Worm (Caenorhabditis elegans) whole organism, young adult: Measurements from ENCODE around the gene F55G11.10.

Experiments used
- B0261.1 ChIP-seq: sonication (generic microtip); optimal IDR thresholded peaks from 2 replicates; lab custom pipeline; 2016; ENCODE audit warnings: mild to moderate bottlenecking, missing genetic modification characterization, moderate library complexity, missing compliant biosample characterization
- B0336.3 ChIP-seq: fragments of 200-800 bp; sonication (Bioruptor generic); IDR thresholded peaks from 2 replicates; pipeline ENCODE4 v1.3.6; 2022; ENCODE audit warnings: missing genetic modification characterization, missing compliant biosample characterization
- C06A6.2 ChIP-seq: fragments of 200-800 bp; sonication (Bioruptor generic); conservative IDR thresholded peaks from 2 replicates; pipeline ENCODE4 v1.3.6; 2022; ENCODE audit warnings: missing genetic modification characterization, missing compliant biosample characterization
- C17E4.6 ChIP-seq: fragments of 200-800 bp; sonication (Bioruptor generic); IDR thresholded peaks from 2 replicates; pipeline ENCODE4 v1.3.6; 2022; ENCODE audit warnings: missing genetic modification reagents, missing genetic modification characterization, missing compliant biosample characterization
- D2030.7 ChIP-seq: fragments of 200-800 bp; sonication (Bioruptor generic); IDR thresholded peaks from 2 replicates; pipeline ENCODE4 v1.3.6; 2022; ENCODE audit warnings: missing genetic modification reagents, missing genetic modification characterization, missing compliant biosample characterization
- F23B12.7 ChIP-seq: sonication (generic microtip); optimal IDR thresholded peaks from 2 replicates; lab custom pipeline; 2017; ENCODE audit warnings: missing genetic modification characterization, mild to moderate bottlenecking, missing compliant biosample characterization, antibody characterized with exemption, moderate library complexity; ENCODE audit not compliant: insufficient read depth
- F39B2.1 ChIP-seq: fragments of 200-800 bp; sonication (Bioruptor generic); IDR thresholded peaks from 2 replicates; pipeline ENCODE4 v1.3.6; 2022; ENCODE audit warnings: missing genetic modification reagents, missing genetic modification characterization, missing compliant biosample characterization
- F57C9.4 ChIP-seq: sonication (generic microtip); optimal IDR thresholded peaks from 2 replicates; lab custom pipeline; 2017; ENCODE audit warnings: mild to moderate bottlenecking, missing genetic modification characterization, missing compliant biosample characterization
- T26A5.8 ChIP-seq: sonication (generic microtip); optimal IDR thresholded peaks from 2 replicates; lab custom pipeline; 2016; ENCODE audit warnings: missing genetic modification characterization, missing compliant biosample characterization
- Y56A3A.18 ChIP-seq: fragments of 200-800 bp; sonication (Bioruptor generic); IDR thresholded peaks from 2 replicates; pipeline ENCODE4 v1.3.6; 2022; ENCODE audit warnings: missing genetic modification reagents, missing genetic modification characterization, missing compliant biosample characterization
- aptf-2 ChIP-seq: fragments of 200-800 bp; sonication (Bioruptor generic); conservative IDR thresholded peaks from 2 replicates; pipeline ENCODE4 v1.3.6; 2022; ENCODE audit warnings: missing genetic modification reagents, missing genetic modification characterization, missing compliant biosample characterization
- aptf-3 ChIP-seq: fragments of 200-800 bp; sonication (Bioruptor generic); IDR thresholded peaks from 2 replicates; pipeline ENCODE4 v1.3.6; 2022; ENCODE audit warnings: missing genetic modification characterization, missing compliant biosample characterization
- atf-7 ChIP-seq: sonication (generic microtip); optimal IDR thresholded peaks from 2 replicates; lab custom pipeline; 2017; ENCODE audit warnings: mild to moderate bottlenecking, missing genetic modification characterization, missing compliant biosample characterization
- attf-3 ChIP-seq: fragments of 200-800 bp; sonication (Bioruptor generic); conservative IDR thresholded peaks from 2 replicates; pipeline ENCODE4 v1.3.6; 2022; ENCODE audit warnings: missing genetic modification reagents, missing genetic modification characterization, missing compliant biosample characterization
- bed-1 ChIP-seq: fragments of 200-800 bp; sonication (Bioruptor generic); IDR thresholded peaks from 2 replicates; pipeline ENCODE4 v1.3.6; 2022; ENCODE audit warnings: missing genetic modification reagents, missing genetic modification characterization, missing compliant biosample characterization
- ceh-27 ChIP-seq: fragments of 200-800 bp; sonication (Bioruptor generic); optimal IDR thresholded peaks from 2 replicates; lab custom pipeline; 2018; ENCODE audit warnings: mild to moderate bottlenecking, missing genetic modification characterization, moderate library complexity, missing compliant biosample characterization
- ceh-91 ChIP-seq: fragments of 200-800 bp; sonication (Bioruptor generic); IDR thresholded peaks from 2 replicates; pipeline ENCODE4 v1.3.6; 2022; ENCODE audit warnings: missing genetic modification reagents, missing genetic modification characterization, missing compliant biosample characterization
- dpff-1 ChIP-seq: sonication (generic microtip); optimal IDR thresholded peaks from 2 replicates; lab custom pipeline; 2017; ENCODE audit warnings: mild to moderate bottlenecking, missing genetic modification characterization, missing compliant biosample characterization
- ekl-4 ChIP-seq: fragments of 200-800 bp; sonication (Bioruptor generic); IDR thresholded peaks from 2 replicates; pipeline ENCODE4 v1.3.6; 2022; ENCODE audit warnings: missing genetic modification reagents, missing genetic modification characterization, missing compliant biosample characterization
- gei-17 ChIP-seq: fragments of 200-800 bp; sonication (Bioruptor generic); optimal IDR thresholded peaks from 2 replicates; lab custom pipeline; 2018; ENCODE audit warnings: mild to moderate bottlenecking, missing genetic modification characterization, missing compliant biosample characterization
- hlh-26 ChIP-seq: fragments of 200-800 bp; sonication (Bioruptor generic); conservative IDR thresholded peaks from 2 replicates; pipeline ENCODE4 v1.3.6; 2022; ENCODE audit warnings: missing genetic modification reagents, missing genetic modification characterization, missing compliant biosample characterization
- hrde-1 ChIP-seq: sonication (generic microtip); optimal IDR thresholded peaks from 2 replicates; lab custom pipeline; 2016; ENCODE audit warnings: missing genetic modification characterization, mild to moderate bottlenecking, missing compliant biosample characterization, moderate library complexity, missing genotype, missing genetic modification reagents, borderline replicate concordance
- lag-1 ChIP-seq: fragments of 200-800 bp; sonication (Bioruptor generic); IDR thresholded peaks from 2 replicates; pipeline ENCODE4 v1.3.6; 2022; ENCODE audit warnings: missing genetic modification reagents, missing genetic modification characterization, missing compliant biosample characterization
- let-526 ChIP-seq: fragments of 200-800 bp; sonication (Bioruptor generic); IDR thresholded peaks from 2 replicates; pipeline ENCODE4 v1.3.6; 2022; ENCODE audit warnings: missing genetic modification reagents, missing genetic modification characterization, missing compliant biosample characterization
- lin-40 ChIP-seq: sonication (generic microtip); optimal IDR thresholded peaks from 2 replicates; lab custom pipeline; 2016; ENCODE audit warnings: missing genetic modification characterization, mild to moderate bottlenecking, missing compliant biosample characterization, missing genotype, missing genetic modification reagents
- lin-54 ChIP-seq: fragments of 200-800 bp; sonication (Bioruptor generic); optimal IDR thresholded peaks from 2 replicates; lab custom pipeline; 2018; ENCODE audit warnings: mild to moderate bottlenecking, missing genetic modification characterization, missing compliant biosample characterization
- lir-1 ChIP-seq: fragments of 200-800 bp; sonication (Bioruptor generic); conservative IDR thresholded peaks from 2 replicates; pipeline ENCODE4 v1.3.6; 2022; ENCODE audit warnings: missing genetic modification reagents, missing genetic modification characterization, missing compliant biosample characterization
- madf-10 ChIP-seq: sonication (generic microtip); optimal IDR thresholded peaks from 2 replicates; lab custom pipeline; 2016; ENCODE audit warnings: mild to moderate bottlenecking, missing genetic modification characterization, missing compliant biosample characterization
- madf-6 ChIP-seq: fragments of 200-800 bp; sonication (Bioruptor generic); IDR thresholded peaks from 2 replicates; pipeline ENCODE4 v1.3.6; 2022; ENCODE audit warnings: missing genetic modification reagents, missing genetic modification characterization, missing compliant biosample characterization
- madf-8 ChIP-seq: fragments of 200-800 bp; sonication (Bioruptor generic); conservative IDR thresholded peaks from 2 replicates; pipeline ENCODE4 v1.3.6; 2022; ENCODE audit warnings: missing genetic modification reagents, missing genetic modification characterization, missing compliant biosample characterization
- mcd-1 ChIP-seq: fragments of 200-800 bp; sonication (Bioruptor generic); IDR thresholded peaks from 2 replicates; pipeline ENCODE4 v1.3.6; 2022; ENCODE audit warnings: missing genetic modification reagents, missing genetic modification characterization, missing compliant biosample characterization
- mel-28 ChIP-seq: sonication (generic microtip); optimal IDR thresholded peaks from 2 replicates; lab custom pipeline; 2016; ENCODE audit warnings: borderline replicate concordance, mild to moderate bottlenecking, missing genetic modification characterization, missing compliant biosample characterization
- mes-4 ChIP-seq: sonication (generic microtip); optimal IDR thresholded peaks from 2 replicates; lab custom pipeline; 2016; ENCODE audit warnings: missing genotype, missing genetic modification characterization, missing compliant biosample characterization
- nfyb-1 ChIP-seq: fragments of 200-800 bp; sonication (Bioruptor generic); IDR thresholded peaks from 2 replicates; pipeline ENCODE4 v1.3.6; 2022; ENCODE audit warnings: missing genetic modification reagents, missing genetic modification characterization, missing compliant biosample characterization
- nhr-80 ChIP-seq: sonication (generic microtip); optimal IDR thresholded peaks from 2 replicates; lab custom pipeline; 2016; ENCODE audit warnings: missing genetic modification characterization, missing compliant biosample characterization
- pha-4 ChIP-seq: fragments of 150-350 bp; sonication (generic microtip); optimal IDR thresholded peaks from 2 replicates; lab custom pipeline; 2014; ENCODE audit warnings: missing biosample characterization, missing genetic modification reagents, missing genetic modification characterization
- tbx-9 ChIP-seq: sonication (generic microtip); optimal IDR thresholded peaks from 2 replicates; lab custom pipeline; 2016; ENCODE audit warnings: borderline replicate concordance, missing genetic modification characterization, inconsistent platforms, missing compliant biosample characterization
- tlf-1 ChIP-seq: fragments of 200-800 bp; sonication (Bioruptor generic); optimal IDR thresholded peaks from 2 replicates; lab custom pipeline; 2018; ENCODE audit warnings: mild to moderate bottlenecking, missing genetic modification characterization, missing compliant biosample characterization
- unc-130 ChIP-seq: sonication (generic microtip); optimal IDR thresholded peaks from 2 replicates; lab custom pipeline; 2016; ENCODE audit warnings: missing genetic modification reagents, missing genetic modification characterization, missing compliant biosample characterization
- xnd-1 ChIP-seq: sonication (generic microtip); optimal IDR thresholded peaks from 2 replicates; lab custom pipeline; 2016; ENCODE audit warnings: missing genotype, missing genetic modification reagents, missing genetic modification characterization, missing compliant biosample characterization
- ztf-22 ChIP-seq: fragments of 200-800 bp; sonication (Bioruptor generic); optimal IDR thresholded peaks from 2 replicates; lab custom pipeline; 2018; ENCODE audit warnings: mild to moderate bottlenecking, missing genetic modification characterization, moderate library complexity, missing compliant biosample characterization
- ztf-28 ChIP-seq: fragments of 200-800 bp; sonication (Bioruptor generic); IDR thresholded peaks from 2 replicates; pipeline ENCODE4 v1.3.6; 2022; ENCODE audit warnings: missing genetic modification reagents, missing genetic modification characterization, missing compliant biosample characterization

F55G11.10 gene

DNA sequence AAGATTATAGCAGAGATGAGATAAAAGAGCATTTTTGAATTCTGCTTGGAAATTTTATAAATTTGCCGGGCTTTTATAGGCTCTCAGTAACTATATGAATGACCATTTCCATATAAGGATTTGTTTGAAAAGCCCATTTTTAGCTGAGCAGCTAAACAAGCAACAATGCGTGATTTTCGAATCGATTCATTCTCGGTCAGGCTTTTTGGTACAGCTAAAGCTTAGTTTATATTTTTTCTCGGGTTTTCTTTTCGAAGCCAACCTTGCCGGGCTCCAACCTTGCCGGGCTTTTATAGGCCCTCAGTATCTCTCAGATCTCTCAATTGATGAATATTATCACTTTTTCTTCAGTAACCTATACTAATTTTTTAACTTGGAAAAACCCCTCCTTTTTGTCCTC, 24.2 kb upstream of the F55G11.10 start, which contains the start of gene srlf-4:
TSS of gene srlf-4 (minus strand) at position 101 of the 400 bp plus-strand sequence.
- TF ChIP-seq C06A6.2 (no peak), bed-1 (GFP tag; lab: Robert Waterston, UW) (0 out of 2 replicates have a peak, but pooled peaks have one; percentile 34), dpff-1 (tag; lab: Kevin White, UChicago) (no peak), ekl-4 (no peak), hrde-1 (tag; lab: Kevin White, UChicago) (no peak), lir-1 (no peak)
- TF ChIP-seq, all 124 proteins: peak for 1

DNA sequence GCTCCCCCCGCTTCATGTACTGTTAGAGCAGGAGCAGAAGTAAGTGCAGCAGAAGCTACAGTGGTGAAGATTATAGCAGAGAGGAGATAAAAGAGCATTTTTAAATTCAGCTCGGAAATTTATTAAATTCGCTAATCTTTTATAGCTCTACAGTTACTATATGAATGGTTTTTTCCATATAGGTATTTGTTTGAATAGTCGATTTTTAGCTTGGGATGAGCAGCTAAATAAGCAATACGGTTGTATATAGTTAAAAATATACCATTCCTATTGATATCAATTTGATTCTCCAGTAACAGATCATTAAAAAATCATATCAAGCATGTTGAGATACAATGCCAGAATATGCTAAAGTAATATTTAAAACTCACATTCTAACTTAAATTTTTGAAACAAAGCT, 21.9 kb upstream of the F55G11.10 start, which contains the start of gene srlf-5:
TSS of gene srlf-5 (minus strand) at position 101 of the 400 bp plus-strand sequence.
- TF ChIP-seq C17E4.6 (GFP tag; lab: Robert Waterston, UW) (no peak), aptf-2 (GFP tag; lab: Robert Waterston, UW) (no peak), B0336.3 (GFP tag; lab: Robert Waterston, UW) (no peak), lin-40 (no peak), ztf-22 (GFP tag; lab: Kevin White, UChicago) (no peak), F57C9.4 (tag; lab: Kevin White, UChicago) (no peak)

DNA sequence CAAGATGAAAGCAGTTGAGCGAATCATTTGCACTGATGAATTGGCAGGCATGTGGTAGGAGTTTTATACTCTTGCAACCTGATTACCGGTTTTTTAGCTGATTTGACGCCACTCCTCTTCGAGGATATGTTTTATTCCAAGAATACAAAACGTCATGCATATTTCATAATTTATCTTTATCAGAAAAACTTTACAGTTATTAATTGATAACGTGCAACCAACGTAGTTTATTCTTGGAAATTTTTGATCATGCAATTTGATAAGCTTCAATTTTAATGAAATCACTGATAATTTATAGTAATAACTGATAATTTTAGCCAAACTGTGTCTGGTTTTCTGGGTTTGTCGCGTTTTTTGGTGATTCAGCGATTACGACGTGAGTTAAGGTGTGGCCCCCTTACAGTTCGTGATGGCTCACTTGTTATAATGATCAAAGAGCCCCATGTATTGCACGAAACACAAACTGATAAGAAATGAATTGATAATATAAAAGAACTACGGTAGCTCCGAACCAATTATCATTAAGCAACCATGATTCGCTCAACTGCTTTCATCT, 12.3 kb upstream of the F55G11.10 start, which contains the start of the genes cld-1 and dod-21:
TSS of gene cld-1 (minus strand) at position 51 of the 556 bp plus-strand sequence.
TSS of gene dod-21 (plus strand) at position 518 of the 556 bp plus-strand sequence.
- TF ChIP-seq madf-10 (tag; lab: Kevin White, UChicago): no peak
- no peak for TF ChIP-seq lag-1 (GFP tag; lab: Robert Waterston, UW)
- no peak for TF ChIP-seq T26A5.8 (tag; lab: Kevin White, UChicago)
- peak; percentile 69 for TF ChIP-seq nhr-80 (tag; lab: Kevin White, UChicago)
- TF ChIP-seq aptf-3: no peak
- no peak for TF ChIP-seq tbx-9
- no peak for TF ChIP-seq unc-130
- TF ChIP-seq nfyb-1 (GFP tag; lab: Robert Waterston, UW): peak; percentile 78
- TF ChIP-seq lin-54 (GFP tag; lab: Kevin White, UChicago): no peak
- TF ChIP-seq, all 124 proteins: peak for 2

DNA sequence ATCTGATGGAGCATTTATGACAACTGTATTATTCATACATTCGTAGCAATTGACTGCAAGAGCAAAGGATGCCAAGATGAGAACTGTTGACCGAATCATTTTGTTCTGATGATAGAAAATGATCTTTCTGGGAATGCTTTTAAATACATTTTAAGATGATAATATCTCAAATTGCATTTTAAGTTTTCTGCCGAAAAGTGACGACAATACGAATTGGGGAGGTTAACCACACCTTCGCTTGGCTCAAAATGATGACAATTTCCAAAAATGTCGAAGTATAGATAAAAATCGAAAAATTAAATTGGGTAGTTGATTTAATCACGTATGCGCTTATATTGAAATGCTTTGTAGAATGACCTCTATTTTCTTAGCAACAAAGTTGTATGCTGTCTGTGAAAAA, 7.3 kb upstream of the F55G11.10 start, which contains the start of gene dod-24:
TSS of gene dod-24 (minus strand) at position 101 of the 400 bp plus-strand sequence.
- no peak for TF ChIP-seq C06A6.2
- no peak for TF ChIP-seq B0261.1 (tag; lab: Kevin White, UChicago)
- TF ChIP-seq attf-3: no peak
- no peak for TF ChIP-seq tlf-1 (GFP tag; lab: Kevin White, UChicago)
- no peak for TF ChIP-seq mes-4 (tag; lab: Kevin White, UChicago)
- TF ChIP-seq Y56A3A.18 (GFP tag; lab: Robert Waterston, UW): no peak
- no peak for TF ChIP-seq mel-28 (tag; lab: Kevin White, UChicago)
- no peak for TF ChIP-seq hlh-26 (GFP tag; lab: Robert Waterston, UW)
- no peak for TF ChIP-seq T26A5.8 (tag; lab: Kevin White, UChicago)
- TF ChIP-seq pha-4 (tag; lab: Kevin White, UChicago): no peak
- TF ChIP-seq unc-130: no peak
- TF ChIP-seq F23B12.7 (tag; lab: Kevin White, UChicago): no peak

DNA sequence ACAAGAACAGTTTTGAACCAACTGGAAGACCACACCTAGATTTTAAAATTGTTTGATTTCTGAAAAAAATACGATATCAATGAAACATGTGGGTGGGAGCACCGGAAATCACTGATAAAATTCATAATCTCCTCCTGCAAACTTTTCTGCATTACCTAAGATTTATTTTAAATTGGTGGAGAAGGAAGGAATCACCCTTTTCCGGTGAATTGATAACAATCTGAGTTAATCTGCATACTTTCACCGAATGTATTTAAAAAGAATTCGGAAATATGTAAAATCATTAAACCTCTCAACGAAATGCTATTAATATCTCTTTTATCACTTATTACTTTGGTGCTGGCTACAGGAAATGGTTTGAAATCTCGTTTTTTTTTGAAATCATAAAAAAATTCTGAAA, 5.9 kb upstream of the F55G11.10 start, which contains the start of gene dct-19:
TSS of gene dct-19 (plus strand) at position 301 of the 400 bp plus-strand sequence.
- no peak for TF ChIP-seq T26A5.8 (tag; lab: Kevin White, UChicago)
- TF ChIP-seq gei-17 (GFP tag; lab: Kevin White, UChicago): no peak
- no peak for TF ChIP-seq mcd-1
- no peak for TF ChIP-seq F23B12.7 (tag; lab: Kevin White, UChicago)
- TF ChIP-seq F39B2.1: no peak
- TF ChIP-seq lag-1 (GFP tag; lab: Robert Waterston, UW): no peak
- TF ChIP-seq atf-7 (tag; lab: Kevin White, UChicago): no peak
- no peak for TF ChIP-seq tbx-9
- no peak for TF ChIP-seq let-526 (GFP tag; lab: Robert Waterston, UW)
- no peak for TF ChIP-seq madf-8 (GFP tag; lab: Robert Waterston, UW)
- no peak for TF ChIP-seq ztf-28 (GFP tag; lab: Robert Waterston, UW)
- no peak for TF ChIP-seq ceh-91
- TF ChIP-seq xnd-1 (tag; lab: Kevin White, UChicago): no peak
- TF ChIP-seq D2030.7: no peak
- TF ChIP-seq madf-6 (GFP tag; lab: Robert Waterston, UW): no peak
- no peak for TF ChIP-seq ceh-27 (GFP tag; lab: Kevin White, UChicago)
